Worm (Caenorhabditis elegans) whole organism, late embryonic: ENCODE results near the gene mlc-3.

ENCODE experiments used
- C08G9.2 ChIP-seq: sonication (generic microtip); optimal IDR thresholded peaks from 2 replicates; lab custom pipeline; 2016; ENCODE audit warnings: mild to moderate bottlenecking, missing genetic modification characterization, moderate library complexity, missing compliant biosample characterization
- K02D7.2 ChIP-seq: sonication (generic microtip); optimal IDR thresholded peaks from 2 replicates; lab custom pipeline; 2017; ENCODE audit warnings: mild to moderate bottlenecking, missing genetic modification characterization, missing compliant biosample characterization
- Y22D7AL.16 ChIP-seq: sonication (generic microtip); optimal IDR thresholded peaks from 2 replicates; lab custom pipeline; 2016; ENCODE audit warnings: missing genetic modification characterization, missing compliant biosample characterization
- ama-1 ChIP-seq: fragments of 150-350 bp; optimal IDR thresholded peaks from 2 replicates; lab custom pipeline; 2014
- ceh-18 ChIP-seq: sonication (generic microtip); optimal IDR thresholded peaks from 2 replicates; lab custom pipeline; 2016; ENCODE audit warnings: missing genetic modification characterization, missing compliant biosample characterization
- ceh-22 ChIP-seq: sonication (generic microtip); optimal IDR thresholded peaks from 2 replicates; lab custom pipeline; 2017; ENCODE audit warnings: missing biosample characterization, missing genetic modification characterization
- ceh-30 ChIP-seq: fragments of 150-350 bp; optimal IDR thresholded peaks from 2 replicates; lab custom pipeline; 2014; ENCODE audit warnings: missing biosample characterization, missing genetic modification characterization
- ceh-31 ChIP-seq: sonication (generic microtip); optimal IDR thresholded peaks from 2 replicates; lab custom pipeline; 2016; ENCODE audit warnings: missing genetic modification characterization, missing compliant biosample characterization
- ceh-34 ChIP-seq: sonication (generic microtip); optimal IDR thresholded peaks from 2 replicates; lab custom pipeline; 2016; ENCODE audit warnings: mild to moderate bottlenecking, missing genetic modification characterization, missing compliant biosample characterization
- ceh-48 ChIP-seq: sonication (generic microtip); optimal IDR thresholded peaks from 2 replicates; lab custom pipeline; 2016; ENCODE audit warnings: missing genetic modification characterization, inconsistent platforms, missing compliant biosample characterization
- ceh-9 ChIP-seq: sonication (generic microtip); optimal IDR thresholded peaks from 2 replicates; lab custom pipeline; 2016; ENCODE audit warnings: mild to moderate bottlenecking, missing genetic modification characterization, inconsistent platforms, missing compliant biosample characterization
- dmd-4 ChIP-seq: sonication (generic microtip); optimal IDR thresholded peaks from 2 replicates; lab custom pipeline; 2016; ENCODE audit warnings: borderline replicate concordance, missing genetic modification characterization, missing compliant biosample characterization
- dve-1 ChIP-seq: sonication (generic microtip); optimal IDR thresholded peaks from 2 replicates; lab custom pipeline; 2017; ENCODE audit warnings: antibody characterized with exemption, mild to moderate bottlenecking, missing genetic modification characterization, missing compliant biosample characterization
- fax-1 ChIP-seq: sonication (generic microtip); optimal IDR thresholded peaks from 2 replicates; lab custom pipeline; 2016; ENCODE audit warnings: missing genotype, missing genetic modification characterization, missing compliant biosample characterization
- fkh-6 ChIP-seq: sonication (generic microtip); optimal IDR thresholded peaks from 2 replicates; lab custom pipeline; 2016; ENCODE audit warnings: missing genetic modification characterization, missing compliant biosample characterization
- hlh-13 ChIP-seq: fragments of 200-800 bp; sonication (Bioruptor generic); optimal IDR thresholded peaks from 2 replicates; lab custom pipeline; 2018; ENCODE audit warnings: mild to moderate bottlenecking, missing genetic modification characterization, missing compliant biosample characterization
- hlh-15 ChIP-seq: sonication (generic microtip); optimal IDR thresholded peaks from 2 replicates; lab custom pipeline; 2016; ENCODE audit warnings: missing genetic modification characterization, missing compliant biosample characterization
- hlh-6 ChIP-seq: sonication (generic microtip); optimal IDR thresholded peaks from 2 replicates; lab custom pipeline; 2016; ENCODE audit warnings: missing genotype, missing genetic modification characterization, missing compliant biosample characterization
- lim-6 ChIP-seq: sonication (generic microtip); optimal IDR thresholded peaks from 2 replicates; lab custom pipeline; 2016; ENCODE audit warnings: missing genetic modification characterization, missing compliant biosample characterization
- lin-11 ChIP-seq: fragments of 200-800 bp; sonication (Bioruptor generic); optimal IDR thresholded peaks from 2 replicates; lab custom pipeline; 2018; ENCODE audit warnings: mild to moderate bottlenecking, missing genetic modification characterization, missing compliant biosample characterization
- madf-2 ChIP-seq: sonication (generic microtip); optimal IDR thresholded peaks from 2 replicates; lab custom pipeline; 2017; ENCODE audit warnings: missing genetic modification characterization, missing compliant biosample characterization
- mec-3 ChIP-seq: sonication (generic microtip); optimal IDR thresholded peaks from 2 replicates; lab custom pipeline; 2016; ENCODE audit warnings: borderline replicate concordance, missing genetic modification characterization, missing compliant biosample characterization
- nhr-232 ChIP-seq: sonication (generic microtip); optimal IDR thresholded peaks from 2 replicates; lab custom pipeline; 2016; ENCODE audit warnings: missing genetic modification characterization, missing compliant biosample characterization
- npax-4 ChIP-seq: sonication (generic microtip); optimal IDR thresholded peaks from 2 replicates; lab custom pipeline; 2016; ENCODE audit warnings: missing genetic modification characterization, missing compliant biosample characterization
- pag-3 ChIP-seq: sonication (generic microtip); optimal IDR thresholded peaks from 2 replicates; lab custom pipeline; 2016; ENCODE audit warnings: missing compliant biosample characterization, missing genetic modification characterization, borderline replicate concordance
- pros-1 ChIP-seq: fragments of 150-350 bp; optimal IDR thresholded peaks from 2 replicates; lab custom pipeline; 2014; ENCODE audit warnings: missing biosample characterization, missing genetic modification reagents, missing genetic modification characterization
- rnt-1 ChIP-seq: sonication (generic microtip); optimal IDR thresholded peaks from 2 replicates; lab custom pipeline; 2016; ENCODE audit warnings: missing genetic modification characterization, missing compliant biosample characterization
- sox-4 ChIP-seq: sonication (generic microtip); optimal IDR thresholded peaks from 2 replicates; lab custom pipeline; 2017; ENCODE audit warnings: mild to moderate bottlenecking, missing genetic modification characterization, inconsistent platforms, missing compliant biosample characterization
- tbx-7 ChIP-seq: sonication (generic microtip); optimal IDR thresholded peaks from 2 replicates; lab custom pipeline; 2016; ENCODE audit warnings: missing genotype, missing genetic modification characterization, missing compliant biosample characterization
- unc-3 ChIP-seq, 2 experiments: fragments of 200-800 bp in 1 of 2; sonication (Bioruptor generic) in 1 of 2; sonication (generic microtip) in 1 of 2; conservative IDR thresholded peaks in 1 of 2; optimal IDR thresholded peaks in 1 of 2; 2 replicates each; pipeline versions ENCODE4 v1.3.6 to Lab custom; 2016 to 2022; ENCODE audit warnings: missing compliant biosample characterization in 2 of 2, missing genetic modification characterization in 2 of 2, missing genetic modification reagents in 1 of 2
- unc-55 ChIP-seq: sonication (generic microtip); optimal IDR thresholded peaks from 2 replicates; lab custom pipeline; 2017; ENCODE audit warnings: missing biosample characterization, missing genetic modification reagents, missing genetic modification characterization
- zip-5 ChIP-seq: sonication (generic microtip); optimal IDR thresholded peaks from 2 replicates; lab custom pipeline; 2016; ENCODE audit warnings: missing genetic modification characterization, missing compliant biosample characterization
- ztf-16 ChIP-seq: sonication (generic microtip); optimal IDR thresholded peaks from 2 replicates; lab custom pipeline; 2017; ENCODE audit warnings: missing genetic modification characterization, missing compliant biosample characterization

mlc-3 gene

ce11 chrIII:5568265-5568664 is 3.4 kb downstream of the mlc-3 start:
- TF ChIP-seq nhr-232 (no peak), dve-1 (tag; lab: Kevin White, UChicago) (no peak), npax-4 (tag; lab: Kevin White, UChicago) (no peak), ceh-22 (tag; lab: Kevin White, UChicago) (no peak), Y22D7AL.16 (tag; lab: Kevin White, UChicago) (no peak), ceh-34 (tag; lab: Kevin White, UChicago) (no peak), ceh-30 (no peak), zip-5 (tag; lab: Kevin White, UChicago) (no peak), K02D7.2 (tag; lab: Kevin White, UChicago) (no peak), lin-11 (tag; lab: Kevin White, UChicago) (no peak), ama-1 (lab: Kevin White, UChicago) (no peak), tbx-7 (tag; lab: Kevin White, UChicago) (no peak), pros-1 (tag; lab: Kevin White, UChicago) (no peak), ztf-16 (tag; lab: Kevin White, UChicago) (no peak), mec-3 (tag; lab: Kevin White, UChicago) (no peak), hlh-15 (tag; lab: Kevin White, UChicago) (no peak), ceh-31 (tag; lab: Kevin White, UChicago) (no peak), hlh-6 (tag; lab: Kevin White, UChicago) (no peak)

ce11 chrIII:5568679-5569078 is 3.9 kb downstream of the mlc-3 start, which contains the start of gene nspb-12:
TSS of gene nspb-12 (minus strand) at chrIII:5568779.
- no peak for TF ChIP-seq Y22D7AL.16 (tag; lab: Kevin White, UChicago)
- TF ChIP-seq rnt-1 = no peak
- no peak for TF ChIP-seq hlh-15 (tag; lab: Kevin White, UChicago)
- no peak for TF ChIP-seq ztf-16 (tag; lab: Kevin White, UChicago)
- no peak for TF ChIP-seq hlh-13 (GFP tag; lab: Kevin White, UChicago)
- no peak for TF ChIP-seq ceh-18 (tag; lab: Kevin White, UChicago)
- TF ChIP-seq sox-4 (tag; lab: Kevin White, UChicago) = no peak
- no peak for TF ChIP-seq dve-1 (tag; lab: Kevin White, UChicago)
- TF ChIP-seq fkh-6 = no peak
- no peak for TF ChIP-seq ceh-9 (tag; lab: Kevin White, UChicago)
- TF ChIP-seq ceh-48 (tag; lab: Kevin White, UChicago) = no peak
- no peak for TF ChIP-seq unc-3 (GFP tag; conservative IDR thresholded peaks at IDR 0.05; lab: Robert Waterston, UW)
- no peak for TF ChIP-seq unc-3 (tag; optimal IDR thresholded peaks at IDR 0.05; lab: Kevin White, UChicago)
- no peak for TF ChIP-seq fax-1 (tag; lab: Kevin White, UChicago)
- no peak for TF ChIP-seq npax-4 (tag; lab: Kevin White, UChicago)

- TF ChIP-seq ceh-48 (tag; lab: Kevin White, UChicago) = no peak
- TF ChIP-seq dmd-4 (tag; lab: Kevin White, UChicago) = no peak
Observed at ce11 chrIII:5570814-5571443, 6.1 kb downstream of the mlc-3 start.

ce11 chrIII:5572806-5573205 is 8.0 kb downstream of the mlc-3 start:
- TF ChIP-seq tbx-7 (tag; lab: Kevin White, UChicago) = no peak
- TF ChIP-seq madf-2 = no peak
- no peak for TF ChIP-seq pag-3 (tag; lab: Kevin White, UChicago)
- TF ChIP-seq C08G9.2 (tag; lab: Kevin White, UChicago) = no peak
- TF ChIP-seq lim-6 (tag; lab: Kevin White, UChicago) = no peak
- TF ChIP-seq K02D7.2 (tag; lab: Kevin White, UChicago) = no peak
- TF ChIP-seq unc-55 (GFP tag; lab: Kevin White, UChicago) = no peak
- TF ChIP-seq dmd-4 (tag; lab: Kevin White, UChicago) = no peak
